Worm (Caenorhabditis elegans) whole organism, young adult: ENCODE measurements around the gene B0222.11.

Source experiments
- cebp-2 ChIP-seq: fragments of 200-800 bp; sonication (Bioruptor generic); IDR thresholded peaks from 2 replicates; pipeline ENCODE4 v1.3.6; 2022; ENCODE audit warnings: missing genetic modification characterization, missing compliant biosample characterization
- ceh-40 ChIP-seq: fragments of 200-800 bp; sonication (Bioruptor generic); IDR thresholded peaks from 2 replicates; pipeline ENCODE4 v1.3.6; 2022; ENCODE audit warnings: missing genetic modification characterization, missing compliant biosample characterization
- gei-17 ChIP-seq: fragments of 200-800 bp; sonication (Bioruptor generic); optimal IDR thresholded peaks from 2 replicates; lab custom pipeline; 2018; ENCODE audit warnings: mild to moderate bottlenecking, missing genetic modification characterization, missing compliant biosample characterization
- tbp1 ChIP-seq: fragments of 200-800 bp; sonication (Bioruptor generic); optimal IDR thresholded peaks from 2 replicates; lab custom pipeline; 2018; ENCODE audit warnings: mild to moderate bottlenecking, missing genetic modification characterization, missing compliant biosample characterization

DNA sequence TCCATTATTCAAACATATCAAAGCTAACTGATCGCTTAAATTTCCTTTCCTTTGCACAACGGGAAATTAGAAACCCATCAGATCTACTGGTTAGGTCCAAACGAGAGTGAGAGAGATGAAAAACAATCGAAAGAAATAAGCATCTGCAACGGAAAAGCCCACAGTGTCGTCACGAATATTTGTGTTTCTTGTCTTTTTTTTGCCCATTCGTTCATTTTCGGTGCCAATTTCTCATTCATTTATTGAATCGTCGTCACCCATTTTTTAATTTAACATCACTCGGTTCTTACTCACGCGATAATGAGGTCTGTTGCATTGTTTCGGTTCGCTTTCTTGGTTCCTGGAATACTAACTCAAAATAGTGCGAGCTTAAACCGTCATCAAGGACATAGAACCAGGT, 43.8 kb downstream of the B0222.11 start, which contains the start of gene F21C10.6:
- TF ChIP-seq ceh-40 (GFP tag; lab: Robert Waterston, UW) (no peak), tbp1 (no peak), gei-17 (GFP tag; lab: Kevin White, UChicago) (no peak), cebp-2 (GFP tag; lab: Robert Waterston, UW) (no peak)
